Worm (Caenorhabditis elegans): ENCODE data around the gene T05C7.4.

The T05C7.4 gene

DNA sequence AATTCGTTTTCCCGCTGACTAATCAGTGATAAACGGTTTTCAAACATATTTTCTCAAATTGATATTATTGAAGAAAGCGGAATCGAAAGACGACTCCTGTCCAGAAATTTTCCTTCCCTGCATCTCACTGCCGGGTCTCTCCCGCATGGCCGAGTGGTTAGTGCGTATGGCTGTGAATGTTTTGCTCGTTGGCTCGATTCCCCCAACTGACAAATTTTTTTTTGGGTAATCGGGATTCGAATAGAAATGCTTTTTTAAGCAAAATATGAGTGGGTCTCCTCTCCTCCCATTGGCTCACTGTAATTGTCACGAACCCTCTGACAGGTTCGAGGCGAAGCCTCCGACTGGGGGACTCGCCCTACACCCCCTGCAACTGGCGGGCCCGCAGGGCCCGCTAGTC lies 36.2 kb downstream of the T05C7.4 start:
- TF ChIP-seq Y48G9A.11 (GFP tag; IDR thresholded peaks at IDR 0.05) = 0 out of 2 replicates have a peak, but pooled peaks have one; percentile 23
- TF ChIP-seq vab-7 (GFP tag; IDR thresholded peaks at IDR 0.05) = 0 out of 2 replicates have a peak, but pooled peaks have one; percentile 15
- TF ChIP-seq D1046.2 (GFP tag; IDR thresholded peaks at IDR 0.05) = 0 out of 2 replicates have a peak, but pooled peaks have one; percentile 45
- TF ChIP-seq egl-43 (GFP tag; IDR thresholded peaks at IDR 0.05) = peak; percentile 63; the same call in 1 of the 2 replicates
- 0 out of 2 replicates have a peak, but pooled peaks have one; percentile 13 for TF ChIP-seq lin-38 (GFP tag; IDR thresholded peaks at IDR 0.05)

Measured in whole organism, L4 larva.